Worm (Caenorhabditis elegans) whole organism, late embryonic: Measurements from ENCODE around the gene lido-1.

Experiments
- che-1 ChIP-seq: sonication (generic microtip); optimal IDR thresholded peaks from 2 replicates; lab custom pipeline; 2016; ENCODE audit warnings: mild to moderate bottlenecking, missing genetic modification characterization, missing compliant biosample characterization
- elt-4 ChIP-seq: sonication (generic microtip); optimal IDR thresholded peaks from 2 replicates; lab custom pipeline; 2016; ENCODE audit warnings: missing genetic modification characterization, missing compliant biosample characterization
- pat-9 ChIP-seq: fragments of 200-800 bp; sonication (Bioruptor generic); optimal IDR thresholded peaks from 2 replicates; lab custom pipeline; 2018; ENCODE audit warnings: mild to moderate bottlenecking, missing genetic modification characterization, moderate library complexity, missing compliant biosample characterization
- pha-4 ChIP-seq: fragments of 150-350 bp; optimal IDR thresholded peaks from 2 replicates; lab custom pipeline; 2018; ENCODE audit warnings: missing biosample characterization, missing genetic modification reagents, missing genetic modification characterization
- pros-1 ChIP-seq: fragments of 150-350 bp; optimal IDR thresholded peaks from 2 replicates; lab custom pipeline; 2014; ENCODE audit warnings: missing biosample characterization, missing genetic modification reagents, missing genetic modification characterization
- rnt-1 ChIP-seq: sonication (generic microtip); optimal IDR thresholded peaks from 2 replicates; lab custom pipeline; 2016; ENCODE audit warnings: missing genetic modification characterization, missing compliant biosample characterization
- ztf-16 ChIP-seq: sonication (generic microtip); optimal IDR thresholded peaks from 2 replicates; lab custom pipeline; 2017; ENCODE audit warnings: missing genetic modification characterization, missing compliant biosample characterization

DNA sequence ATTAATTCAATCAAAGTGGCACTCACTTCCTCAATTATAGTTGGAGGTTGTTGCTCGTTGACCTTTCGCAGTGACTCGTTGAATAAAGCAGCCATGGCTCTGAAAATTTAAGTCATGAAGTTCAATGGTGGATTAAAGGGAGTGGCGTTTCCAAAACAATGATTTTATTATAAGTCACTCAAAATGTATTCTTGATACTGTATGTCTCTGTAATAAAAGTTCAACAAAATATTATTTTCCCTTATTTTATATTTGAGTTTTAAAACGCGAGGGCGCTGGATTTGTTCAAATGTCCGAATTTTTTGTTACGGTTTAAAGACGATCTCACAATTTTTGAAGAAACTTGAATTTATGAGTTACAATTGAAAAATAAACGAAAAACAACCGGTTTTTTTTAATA lies 24.3 kb downstream of the lido-1 start, which contains the start of gene C30G4.4:
- TF ChIP-seq che-1 (tag; lab: Kevin White, UChicago) (no peak), pros-1 (tag; lab: Kevin White, UChicago) (no peak), elt-4 (no peak), ztf-16 (no peak), rnt-1 (tag; lab: Kevin White, UChicago) (no peak), pat-9 (tag; lab: Kevin White, UChicago) (no peak), pha-4 (tag; lab: Kevin White, UChicago) (no peak)
